Worm (Caenorhabditis elegans): ENCODE results near the gene F29C4.4.

The F29C4.4 gene

ce11 chrIV:158662-159061, 47.2 kb downstream of the F29C4.4 start, which contains the start of gene Y38C1AA.7:
TSS of gene Y38C1AA.7 (plus strand) at chrIV:158962.
- no peak for TF ChIP-seq T22C8.4 (GFP tag; IDR thresholded peaks at IDR 0.05)
- TF ChIP-seq flt-1 (GFP tag; IDR thresholded peaks at IDR 0.05): no peak
- no peak for TF ChIP-seq ztf-29 (GFP tag; IDR thresholded peaks at IDR 0.05)
- TF ChIP-seq cog-1 (tag; optimal IDR thresholded peaks at IDR 0.05): no peak
- no peak for TF ChIP-seq klf-2 (GFP tag; conservative IDR thresholded peaks at IDR 0.05)

ce11 chrIV:159864-160263, 48.4 kb downstream of the F29C4.4 start, which contains the start of gene Y38C1AA.19:
TSS of gene Y38C1AA.19 (plus strand) at chrIV:160164.
- TF ChIP-seq cog-1 (tag; optimal IDR thresholded peaks at IDR 0.05) (no peak), ztf-29 (GFP tag; IDR thresholded peaks at IDR 0.05) (no peak), med-1 (GFP tag; optimal IDR thresholded peaks at IDR 0.05; ENCODE audit: insufficient read depth) (no peak), ref-1 (GFP tag; conservative IDR thresholded peaks at IDR 0.05) (no peak), T22C8.4 (GFP tag; IDR thresholded peaks at IDR 0.05) (no peak), ztf-23 (GFP tag; IDR thresholded peaks at IDR 0.05) (no peak), klf-2 (GFP tag; conservative IDR thresholded peaks at IDR 0.05) (no peak), flt-1 (GFP tag; IDR thresholded peaks at IDR 0.05) (no peak), tab-1 (GFP tag; IDR thresholded peaks at IDR 0.05) (no peak)
